Fruit fly (Drosophila melanogaster) whole organism: ENCODE results near the gene Myt1.

Experiments used
- CG8478 ChIP-seq: fragments of >200 bp; optimal IDR thresholded peaks from 2 replicates; lab custom pipeline; 2018; ENCODE audit warnings: inconsistent platforms
- Dll ChIP-seq: fragments of >200 bp; optimal IDR thresholded peaks from 2 replicates; lab custom pipeline; 2017
- psq ChIP-seq: fragments of >200 bp; optimal IDR thresholded peaks from 2 replicates; lab custom pipeline; 2017
- usp ChIP-seq: fragments of >200 bp; optimal IDR thresholded peaks from 2 replicates; lab custom pipeline; 2017; ENCODE audit warnings: missing biosample characterization, missing genetic modification characterization, mixed read lengths

DNA sequence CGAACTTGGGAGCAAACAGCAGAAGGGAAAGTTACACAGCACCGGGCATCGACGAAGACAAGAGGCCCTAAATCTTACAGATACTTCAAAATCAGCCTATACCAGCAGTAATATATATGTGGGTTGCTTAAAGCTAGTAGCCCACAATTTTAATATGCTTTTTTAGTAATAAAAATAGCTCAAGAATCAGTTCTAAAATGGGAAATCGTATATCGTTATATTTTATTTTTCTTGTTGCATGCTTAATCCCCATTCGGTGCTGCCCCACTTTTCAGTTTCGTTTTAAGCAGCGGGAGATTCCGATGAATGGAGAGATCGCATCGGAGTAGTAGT is 28.7 kb upstream of the Myt1 start:
- TF ChIP-seq Dll: no peak
- no peak for TF ChIP-seq usp (GFP tag; lab: Kevin White, UChicago)
- no peak for TF ChIP-seq psq
- TF ChIP-seq CG8478 (lab: Kevin White, UChicago): no peak
